Worm (Caenorhabditis elegans): ENCODE measurements around the gene F08D12.4.

Gene F08D12.4

DNA sequence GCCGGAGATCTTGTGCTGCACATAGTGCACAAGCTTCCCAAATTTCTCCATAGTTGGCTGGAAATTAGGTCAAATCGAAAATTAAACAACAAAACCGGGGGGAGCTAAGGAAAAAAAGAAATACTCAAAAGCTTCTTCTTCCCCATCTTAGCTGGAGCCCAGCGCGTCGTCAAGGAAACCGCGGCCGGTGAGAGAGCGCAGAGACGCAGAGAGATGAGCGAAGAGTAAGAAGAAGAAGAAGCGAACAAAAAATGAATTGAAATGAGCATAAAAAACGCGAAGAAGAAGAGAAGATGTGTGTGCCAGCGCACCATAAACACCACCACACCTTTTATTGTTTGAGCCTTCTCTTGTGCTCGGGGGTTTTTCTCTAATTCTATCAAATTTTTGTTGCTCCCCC lies 42.8 kb upstream of the F08D12.4 start, which contains the start of gene wdr-31:
TSS of gene wdr-31 (minus strand) at position 101 of the 400 bp plus-strand sequence.
- TF ChIP-seq lin-13 (GFP tag; optimal IDR thresholded peaks at IDR 0.05) = no peak
- no peak for TF ChIP-seq nhr-77 (tag; optimal IDR thresholded peaks at IDR 0.05)
- TF ChIP-seq aly-2 (tag; optimal IDR thresholded peaks at IDR 0.05) = no peak
- no peak for TF ChIP-seq fos-1 (tag; optimal IDR thresholded peaks at IDR 0.05)
- TF ChIP-seq egl-27 (tag; optimal IDR thresholded peaks at IDR 0.05) = no peak
- TF ChIP-seq gmeb-1 (tag; optimal IDR thresholded peaks at IDR 0.05) = no peak
- TF ChIP-seq lin-39 (tag; optimal IDR thresholded peaks at IDR 0.05) = no peak
- TF ChIP-seq ceh-82 (tag; optimal IDR thresholded peaks at IDR 0.05) = no peak
- TF ChIP-seq crh-2 (tag; optimal IDR thresholded peaks at IDR 0.05) = no peak
- no peak for TF ChIP-seq nhr-21 (tag; optimal IDR thresholded peaks at IDR 0.05)
- TF ChIP-seq ztf-4 (tag; optimal IDR thresholded peaks at IDR 0.05) = no peak
- TF ChIP-seq unc-39 (tag; optimal IDR thresholded peaks at IDR 0.05) = no peak
- no peak for TF ChIP-seq nhr-237 (tag; optimal IDR thresholded peaks at IDR 0.05)
- TF ChIP-seq lsy-2 (tag; optimal IDR thresholded peaks at IDR 0.05) = no peak
- TF ChIP-seq unc-55 (GFP tag; optimal IDR thresholded peaks at IDR 0.05) = no peak
- no peak for TF ChIP-seq blmp-1 (tag; optimal IDR thresholded peaks at IDR 0.05; ENCODE audit: insufficient read depth)
- TF ChIP-seq nhr-11 (tag; optimal IDR thresholded peaks at IDR 0.05) = no peak
- TF ChIP-seq mbf-1 (tag; optimal IDR thresholded peaks at IDR 0.05) = no peak

DNA sequence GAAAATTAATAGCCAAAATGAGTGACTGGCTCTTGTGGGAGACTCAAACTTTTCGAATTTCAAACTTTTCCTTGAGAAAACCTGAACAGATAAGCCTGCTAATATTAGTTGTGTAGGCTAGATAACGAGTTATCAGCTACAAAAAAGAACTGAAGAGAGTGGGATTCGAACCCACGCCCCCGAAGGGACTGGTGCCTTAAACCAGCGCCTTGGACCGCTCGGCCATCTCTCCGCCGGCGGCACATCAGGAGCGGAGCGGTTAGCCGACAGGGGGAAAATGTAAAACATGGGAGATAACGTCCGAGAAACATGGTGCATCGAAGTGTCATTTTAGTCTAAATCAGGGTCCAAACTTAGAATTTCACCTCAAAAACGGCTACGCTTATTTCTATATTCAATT lies 42.3 kb upstream of the F08D12.4 start:
- TF ChIP-seq ztf-4 (tag; optimal IDR thresholded peaks at IDR 0.05) (no peak), gmeb-1 (tag; optimal IDR thresholded peaks at IDR 0.05) (no peak), unc-55 (GFP tag; optimal IDR thresholded peaks at IDR 0.05) (no peak), ztf-1 (GFP tag; conservative IDR thresholded peaks at IDR 0.05) (no peak), elt-3 (tag; optimal IDR thresholded peaks at IDR 0.05) (no peak), ceh-82 (tag; optimal IDR thresholded peaks at IDR 0.05) (no peak), mbf-1 (tag; optimal IDR thresholded peaks at IDR 0.05) (no peak), dmd-4 (tag; optimal IDR thresholded peaks at IDR 0.05) (no peak)

DNA sequence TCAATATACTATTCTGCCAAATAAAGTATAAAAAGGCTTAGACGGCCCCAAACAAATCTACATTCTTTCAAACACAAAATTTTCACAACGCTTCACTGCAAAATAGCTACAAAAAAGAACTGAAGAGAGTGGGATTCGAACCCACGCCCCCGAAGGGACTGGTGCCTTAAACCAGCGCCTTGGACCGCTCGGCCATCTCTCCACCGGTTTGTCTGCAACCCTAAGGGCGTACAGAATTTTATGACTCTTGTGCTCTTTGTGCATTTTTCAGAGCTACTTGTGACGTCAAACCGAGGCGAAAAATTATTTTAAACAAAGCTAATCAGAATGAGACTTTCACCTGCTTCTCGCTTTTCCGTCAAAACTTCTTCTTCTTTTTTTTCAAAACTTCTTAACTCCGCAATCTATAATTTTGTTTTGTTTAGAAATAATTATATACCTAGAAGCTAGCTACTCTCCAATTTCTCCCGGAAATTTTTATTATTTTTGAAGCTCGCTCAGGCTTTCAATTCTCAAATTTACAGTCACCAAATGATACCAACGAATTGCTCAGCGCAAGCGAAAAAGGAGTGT lies 41.7 kb upstream of the F08D12.4 start, which contains the start of gene T05A8.8:
TSS of gene T05A8.8 (plus strand) at position 523 of the 573 bp plus-strand sequence.
- TF ChIP-seq snpc-4 (tag; optimal IDR thresholded peaks at IDR 0.05) (no peak), peb-1 (tag; optimal IDR thresholded peaks at IDR 0.05) (no peak), aly-2 (tag; optimal IDR thresholded peaks at IDR 0.05) (no peak), sma-3 (GFP tag; optimal IDR thresholded peaks at IDR 0.05) (no peak), crh-2 (tag; optimal IDR thresholded peaks at IDR 0.05) (no peak), ztf-1 (GFP tag; conservative IDR thresholded peaks at IDR 0.05) (no peak), ztf-4 (tag; optimal IDR thresholded peaks at IDR 0.05) (no peak), egl-27 (tag; optimal IDR thresholded peaks at IDR 0.05) (no peak), nhr-21 (tag; optimal IDR thresholded peaks at IDR 0.05) (no peak), mdl-1 (tag; optimal IDR thresholded peaks at IDR 0.05) (no peak), nhr-6 (tag; optimal IDR thresholded peaks at IDR 0.05) (no peak), elt-3 (tag; optimal IDR thresholded peaks at IDR 0.05) (no peak), lin-11 (tag; optimal IDR thresholded peaks at IDR 0.05) (no peak), fos-1 (tag; optimal IDR thresholded peaks at IDR 0.05) (no peak), ZK546.5 (tag; optimal IDR thresholded peaks at IDR 0.05) (no peak), mab-5 (tag; optimal IDR thresholded peaks at IDR 0.05) (no peak)

- no peak for TF ChIP-seq ceh-16 (tag; optimal IDR thresholded peaks at IDR 0.05)
- TF ChIP-seq nhr-6 (tag; optimal IDR thresholded peaks at IDR 0.05) = no peak
- TF ChIP-seq sma-3 (GFP tag; optimal IDR thresholded peaks at IDR 0.05) = no peak
- no peak for TF ChIP-seq ztf-1 (GFP tag; conservative IDR thresholded peaks at IDR 0.05)
- TF ChIP-seq dmd-4 (tag; optimal IDR thresholded peaks at IDR 0.05) = no peak
- no peak for TF ChIP-seq nhr-11 (tag; optimal IDR thresholded peaks at IDR 0.05)
- TF ChIP-seq C34F6.9 (tag; optimal IDR thresholded peaks at IDR 0.05) = no peak
- no peak for TF ChIP-seq F13H6.1 (tag; optimal IDR thresholded peaks at IDR 0.05)
- TF ChIP-seq blmp-1 (tag; optimal IDR thresholded peaks at IDR 0.05; ENCODE audit: insufficient read depth) = no peak
- no peak for TF ChIP-seq nhr-12 (tag; optimal IDR thresholded peaks at IDR 0.05)
Observed at ce11 chrII:2736938-2737337, 41.0 kb upstream of the F08D12.4 start.

DNA sequence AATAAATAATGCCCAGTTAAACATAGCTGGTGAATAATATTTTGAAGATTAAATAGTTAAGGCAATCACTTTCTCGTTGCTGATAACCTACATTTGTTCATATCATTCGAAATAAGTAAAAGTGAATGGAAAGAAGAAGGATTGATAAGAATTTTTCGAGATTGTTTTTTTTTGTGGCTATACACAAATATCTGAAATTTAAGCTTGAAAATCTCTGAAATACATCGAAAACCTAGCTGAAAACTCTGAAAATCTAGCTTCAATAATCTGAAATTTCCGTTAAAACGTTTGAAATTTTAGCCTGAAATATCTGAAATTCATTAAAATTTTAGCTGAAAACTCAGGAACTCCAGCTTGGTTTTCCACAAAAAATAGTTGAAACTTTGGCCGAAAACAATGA lies 38.3 kb upstream of the F08D12.4 start, which contains the start of gene T05A8.6:
TSS of gene T05A8.6 (minus strand) at position 101 of the 400 bp plus-strand sequence.
- TF ChIP-seq lin-13 (GFP tag; optimal IDR thresholded peaks at IDR 0.05) (no peak), elt-3 (tag; optimal IDR thresholded peaks at IDR 0.05) (no peak), blmp-1 (tag; optimal IDR thresholded peaks at IDR 0.05; ENCODE audit: insufficient read depth) (no peak), snpc-4 (tag; optimal IDR thresholded peaks at IDR 0.05) (no peak)

Measured in whole organism, L2 larva.